Worm (Caenorhabditis elegans): ENCODE results near the gene C14A11.6.
A peak's percentile ranks its signal among the peaks of the same experiment; 100 is the strongest.

Gene C14A11.6

ce11 chrX:2807390-2807789, 6.6 kb downstream of the C14A11.6 start, which contains the start of gene C14A11.5:
C14A11.5 (minus strand) TSS chrX:2807528.
- peak; percentile 25 for TF ChIP-seq sptf-1 (tag; optimal IDR thresholded peaks at IDR 0.05)
- TF ChIP-seq mls-2 (tag; optimal IDR thresholded peaks at IDR 0.05), result no peak
- peak; percentile 23 for TF ChIP-seq ces-1 (GFP tag; optimal IDR thresholded peaks at IDR 0.05)
- no peak for TF ChIP-seq mep-1 (tag; optimal IDR thresholded peaks at IDR 0.05)

ce11 chrX:2802562-2803165, 11.3 kb downstream of the C14A11.6 start, which contains the start of gene C14A11.2:
C14A11.2 (plus strand) TSS chrX:2803112.
- no peak for TF ChIP-seq mep-1 (tag; optimal IDR thresholded peaks at IDR 0.05)
- TF ChIP-seq ceh-39 (tag; optimal IDR thresholded peaks at IDR 0.05), result no peak
- peak; percentile 1 for TF ChIP-seq blmp-1 (tag; optimal IDR thresholded peaks at IDR 0.05)
- TF ChIP-seq lsy-2 (tag; optimal IDR thresholded peaks at IDR 0.05), result no peak
- no peak for TF ChIP-seq mab-5 (tag; optimal IDR thresholded peaks at IDR 0.05)
- TF ChIP-seq drap-1 (GFP tag; optimal IDR thresholded peaks at IDR 0.05), result no peak

- TF ChIP-seq blmp-1 (tag; optimal IDR thresholded peaks at IDR 0.05), result peak; percentile 18
- TF ChIP-seq nhr-76 (tag; optimal IDR thresholded peaks at IDR 0.05), result no peak
These were observed 18.9 kb downstream of the C14A11.6 start for ce11 chrX:2795054-2795453.

ce11 chrX:2794324-2794723, 19.6 kb downstream of the C14A11.6 start:
- TF ChIP-seq ceh-39 (tag; optimal IDR thresholded peaks at IDR 0.05), result no peak
- TF ChIP-seq flh-1 (GFP tag; optimal IDR thresholded peaks at IDR 0.05), result no peak
- no peak for TF ChIP-seq nhr-2 (tag; optimal IDR thresholded peaks at IDR 0.05)
- no peak for TF ChIP-seq pha-4 (tag; optimal IDR thresholded peaks at IDR 0.05)
- TF ChIP-seq ceh-43 (GFP tag; optimal IDR thresholded peaks at IDR 0.05), result no peak
- no peak for TF ChIP-seq unc-120 (tag; optimal IDR thresholded peaks at IDR 0.05; ENCODE audit: poor library complexity, severe bottlenecking)
- no peak for TF ChIP-seq ces-1 (GFP tag; optimal IDR thresholded peaks at IDR 0.05)
- TF ChIP-seq sem-2 (GFP tag; optimal IDR thresholded peaks at IDR 0.05), result no peak
- no peak for TF ChIP-seq lin-13 (tag; optimal IDR thresholded peaks at IDR 0.05)
- TF ChIP-seq mls-2 (tag; optimal IDR thresholded peaks at IDR 0.05), result no peak
- no peak for TF ChIP-seq mep-1 (tag; optimal IDR thresholded peaks at IDR 0.05)
- no peak for TF ChIP-seq elt-1 (tag; optimal IDR thresholded peaks at IDR 0.05; ENCODE audit: borderline replicate concordance, insufficient read depth)
- no peak for TF ChIP-seq nhr-237 (tag; optimal IDR thresholded peaks at IDR 0.05)
- TF ChIP-seq blmp-1 (tag; optimal IDR thresholded peaks at IDR 0.05), result no peak
- TF ChIP-seq hlh-1 (tag; optimal IDR thresholded peaks at IDR 0.05), result no peak
- no peak for TF ChIP-seq tbx-8 (GFP tag; optimal IDR thresholded peaks at IDR 0.05)
- no peak for TF ChIP-seq cnd-1 (tag; optimal IDR thresholded peaks at IDR 0.05)
- TF ChIP-seq elt-3 (tag; optimal IDR thresholded peaks at IDR 0.05), result no peak

- TF ChIP-seq blmp-1 (tag; optimal IDR thresholded peaks at IDR 0.05), result no peak
- TF ChIP-seq nhr-12 (tag; optimal IDR thresholded peaks at IDR 0.05), result no peak
- TF ChIP-seq M03D4.4 (tag; optimal IDR thresholded peaks at IDR 0.05), result peak; percentile 27
- no peak for TF ChIP-seq nhr-28 (tag; optimal IDR thresholded peaks at IDR 0.05)
- peak; percentile 97 for TF ChIP-seq nhr-2 (tag; optimal IDR thresholded peaks at IDR 0.05)
- peak; percentile 17 for TF ChIP-seq ceh-43 (GFP tag; optimal IDR thresholded peaks at IDR 0.05)
- peak; percentile 29 for TF ChIP-seq unc-62 (GFP tag; optimal IDR thresholded peaks at IDR 0.05)
- peak; percentile 22 for TF ChIP-seq cnd-1 (tag; optimal IDR thresholded peaks at IDR 0.05)
- TF ChIP-seq tbx-8 (GFP tag; optimal IDR thresholded peaks at IDR 0.05), result no peak
- peak; percentile 31 for TF ChIP-seq mls-2 (tag; optimal IDR thresholded peaks at IDR 0.05)
- peak; percentile 30 for TF ChIP-seq elt-1 (tag; optimal IDR thresholded peaks at IDR 0.05; ENCODE audit: borderline replicate concordance, insufficient read depth)
These were observed 20.4 kb downstream of the C14A11.6 start for ce11 chrX:2793527-2793926.

- TF ChIP-seq unc-120 (tag; optimal IDR thresholded peaks at IDR 0.05; ENCODE audit: poor library complexity, severe bottlenecking) (no peak), ces-1 (GFP tag; optimal IDR thresholded peaks at IDR 0.05) (peak; percentile 66)
These were observed 36.0 kb downstream of the C14A11.6 start for ce11 chrX:2777973-2778372.

- TF ChIP-seq zip-8 (tag; optimal IDR thresholded peaks at IDR 0.05) (peak; percentile 96), pha-4 (tag; optimal IDR thresholded peaks at IDR 0.05) (no peak), mep-1 (tag; optimal IDR thresholded peaks at IDR 0.05) (no peak)
These were observed 37.0 kb downstream of the C14A11.6 start for ce11 chrX:2776955-2777354.

Data from whole organism, mixed stage, embryonic.